Fruit fly (Drosophila melanogaster) whole organism: Measurements from ENCODE around the gene TfIIFalpha.

ENCODE experiments used
- CG8478 ChIP-seq: fragments of >200 bp; optimal IDR thresholded peaks from 2 replicates; lab custom pipeline; 2018; ENCODE audit warnings: inconsistent platforms
- Dll ChIP-seq: fragments of >200 bp; optimal IDR thresholded peaks from 2 replicates; lab custom pipeline; 2017
- pan ChIP-seq: fragments of >200 bp; optimal IDR thresholded peaks from 2 replicates; lab custom pipeline; 2017
- psq ChIP-seq: fragments of >200 bp; optimal IDR thresholded peaks from 2 replicates; lab custom pipeline; 2017
- usp ChIP-seq: fragments of >200 bp; optimal IDR thresholded peaks from 2 replicates; lab custom pipeline; 2017; ENCODE audit warnings: missing biosample characterization, missing genetic modification characterization, mixed read lengths

dm6 chr3R:6421263-6421662 is 41.0 kb downstream of the TfIIFalpha start:
- TF ChIP-seq psq (lab: Kevin White, UChicago), result no peak
- no peak for TF ChIP-seq CG8478 (lab: Kevin White, UChicago)
- TF ChIP-seq usp (GFP tag; lab: Kevin White, UChicago), result no peak
- TF ChIP-seq Dll (lab: Kevin White, UChicago), result no peak
- TF ChIP-seq pan (lab: Kevin White, UChicago), result no peak
